Fruit fly (Drosophila melanogaster): Measurements from ENCODE around the gene CG31036.

Gene CG31036

dm6 chr3R:29876733-29877193 is 31.1 kb upstream of the CG31036 start, which contains the start of gene CG31038 (continued):
- peak; percentile 32 for TF ChIP-seq Sox14 (GFP tag; optimal IDR thresholded peaks at IDR 0.05)
- no peak for TF ChIP-seq dac (GFP tag; optimal IDR thresholded peaks at IDR 0.05)
- no peak for TF ChIP-seq Ets21C (GFP tag; optimal IDR thresholded peaks at IDR 0.05)
- peak; percentile 43 for TF ChIP-seq Ets96B (tag; optimal IDR thresholded peaks at IDR 0.05)
- peak; percentile 63; the same call in 1 of the 2 replicates for TF ChIP-seq CG15336 (GFP tag; IDR thresholded peaks at IDR 0.05)
- no peak for TF ChIP-seq Gug (GFP tag; IDR thresholded peaks at IDR 0.05)
- TF ChIP-seq Eip75B (GFP tag; optimal IDR thresholded peaks at IDR 0.05), result peak; percentile 61
- peak; percentile 70; the same call in 2 of the 3 replicates for TF ChIP-seq eg (GFP tag; IDR thresholded peaks at IDR 0.05)
- no peak for TF ChIP-seq CG6792 (GFP tag; optimal IDR thresholded peaks at IDR 0.05)
- peak; percentile 30 for TF ChIP-seq cyc (GFP tag; optimal IDR thresholded peaks at IDR 0.05)
- peak; percentile 55 for TF ChIP-seq CG6808 (GFP tag; optimal IDR thresholded peaks at IDR 0.05)
- TF ChIP-seq esn (GFP tag; optimal IDR thresholded peaks at IDR 0.05), result peak; percentile 68
- TF ChIP-seq pdm3 (GFP tag; optimal IDR thresholded peaks at IDR 0.05), result peak; percentile 63
- TF ChIP-seq CG10669 (GFP tag; optimal IDR thresholded peaks at IDR 0.05), result peak; percentile 51
- peak; percentile 44 for TF ChIP-seq topi (GFP tag; optimal IDR thresholded peaks at IDR 0.05)
- peak; percentile 39 for TF ChIP-seq lz (GFP tag; optimal IDR thresholded peaks at IDR 0.05)
- TF ChIP-seq CG11762 (GFP tag; optimal IDR thresholded peaks at IDR 0.05; ENCODE audit: insufficient read depth), result no peak
- peak; percentile 33 for TF ChIP-seq fd59A (GFP tag; optimal IDR thresholded peaks at IDR 0.05)
- peak; percentile 30 for TF ChIP-seq CG34406 (GFP tag; optimal IDR thresholded peaks at IDR 0.05)
- TF ChIP-seq salr (GFP tag; optimal IDR thresholded peaks at IDR 0.05), result peak in 1 of 2 experiments; percentile 56

dm6 chr3R:29880306-29880705 is 27.6 kb upstream of the CG31036 start:
- TF ChIP-seq OdsH (GFP tag; optimal IDR thresholded peaks at IDR 0.05) (no peak), ss (GFP tag; optimal IDR thresholded peaks at IDR 0.05) (peak in 1 of 2 experiments; percentile 22)

dm6 chr3R:29891183-29891582 is 16.7 kb upstream of the CG31036 start:
- TF ChIP-seq CG10631 (GFP tag; optimal IDR thresholded peaks at IDR 0.05) (no peak), fkh (GFP tag; optimal IDR thresholded peaks at IDR 0.05) (peak; percentile 76)

dm6 chr3R:29893030-29893429 is 14.9 kb upstream of the CG31036 start:
- no peak for TF ChIP-seq dac (GFP tag; optimal IDR thresholded peaks at IDR 0.05)

- TF ChIP-seq CG15336 (GFP tag; IDR thresholded peaks at IDR 0.05) (peak; percentile 81), CG6276 (GFP tag; optimal IDR thresholded peaks at IDR 0.05) (peak; percentile 56), CG8632 (GFP tag; optimal IDR thresholded peaks at IDR 0.05) (no peak), Ets96B (tag; optimal IDR thresholded peaks at IDR 0.05) (no peak), CG8319 (GFP tag; optimal IDR thresholded peaks at IDR 0.05) (no peak), topi (GFP tag; optimal IDR thresholded peaks at IDR 0.05) (no peak), CG3032 (tag; optimal IDR thresholded peaks at IDR 0.05) (no peak), CG6792 (GFP tag; optimal IDR thresholded peaks at IDR 0.05) (no peak), spab (GFP tag; optimal IDR thresholded peaks at IDR 0.05) (no peak), Eip78C (GFP tag) (peak; percentile 73), Eip93F (GFP tag; optimal IDR thresholded peaks at IDR 0.05) (no peak), CG10631 (GFP tag; optimal IDR thresholded peaks at IDR 0.05) (peak; percentile 21), CG11902 (GFP tag; optimal IDR thresholded peaks at IDR 0.05) (no peak), Met (GFP tag; optimal IDR thresholded peaks at IDR 0.05) (no peak), CG6854 (GFP tag; optimal IDR thresholded peaks at IDR 0.05) (no peak), dac (GFP tag; optimal IDR thresholded peaks at IDR 0.05) (no peak), CG6808 (GFP tag; optimal IDR thresholded peaks at IDR 0.05) (no peak), svp (GFP tag) (no peak), acj6 (GFP tag; optimal IDR thresholded peaks at IDR 0.05) (no peak), CG16779 (tag; optimal IDR thresholded peaks at IDR 0.05) (no peak), CG3919 (GFP tag; optimal IDR thresholded peaks at IDR 0.05) (peak; percentile 26), CG11294 (GFP tag; IDR thresholded peaks at IDR 0.05) (peak; percentile 72), CG7368 (GFP tag; optimal IDR thresholded peaks at IDR 0.05) (no peak), CG11762 (GFP tag; optimal IDR thresholded peaks at IDR 0.05; ENCODE audit: insufficient read depth) (no peak), ss (GFP tag; optimal IDR thresholded peaks at IDR 0.05) (no peak), esn (GFP tag; optimal IDR thresholded peaks at IDR 0.05) (no peak), achi (GFP tag; optimal IDR thresholded peaks at IDR 0.05) (peak; percentile 46), pdm3 (GFP tag; optimal IDR thresholded peaks at IDR 0.05) (peak; percentile 19), CG10669 (GFP tag; optimal IDR thresholded peaks at IDR 0.05) (no peak), CG4318 (GFP tag; optimal IDR thresholded peaks at IDR 0.05) (peak; percentile 22), Smox (GFP tag; optimal IDR thresholded peaks at IDR 0.05) (no peak)
Observed at dm6 chr3R:29894393-29894792, 13.5 kb upstream of the CG31036 start.

Measured in whole organism, prepupa.